Fruit fly (Drosophila melanogaster): ENCODE data around the gene pav.

DNA sequence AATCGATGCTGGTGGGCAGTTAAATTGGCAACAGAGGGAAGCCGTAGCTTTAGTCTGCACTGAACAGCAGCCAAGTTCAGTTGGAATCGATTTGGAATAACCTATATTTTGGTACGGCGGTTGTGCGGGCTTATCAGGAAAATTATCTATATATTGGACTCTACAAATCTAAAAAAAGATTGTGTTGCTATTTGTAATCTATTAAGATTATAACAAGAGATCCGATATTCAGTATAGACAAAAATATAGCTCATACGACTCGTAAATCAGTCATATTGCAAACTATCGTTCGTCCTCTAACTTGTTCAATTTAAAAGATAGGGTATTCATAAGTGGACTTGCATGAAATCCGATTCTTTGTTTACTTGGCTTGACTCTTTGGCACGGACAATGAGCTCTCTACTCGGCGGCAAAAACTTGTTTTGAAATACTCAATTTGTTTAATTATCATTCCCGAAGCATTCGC is 46.1 kb downstream of the pav start, which contains the start of gene Hexo1:
- TF ChIP-seq Met (GFP tag; optimal IDR thresholded peaks at IDR 0.05) (no peak), acj6 (GFP tag; optimal IDR thresholded peaks at IDR 0.05) (peak; percentile 66), CG15336 (GFP tag; IDR thresholded peaks at IDR 0.05) (peak; percentile 54), CG3032 (tag; optimal IDR thresholded peaks at IDR 0.05) (peak; percentile 60), Hr39 (GFP tag; optimal IDR thresholded peaks at IDR 0.05) (peak; percentile 68), spab (GFP tag; optimal IDR thresholded peaks at IDR 0.05) (no peak), CG7368 (GFP tag; optimal IDR thresholded peaks at IDR 0.05) (no peak), Eip75B (GFP tag; optimal IDR thresholded peaks at IDR 0.05) (no peak)

Data from whole organism, prepupa.